Fruit fly (Drosophila melanogaster) Kc167 (cell line): ENCODE results near the gene VhaM9.7-d.

ENCODE experiments used
- h ChIP-seq: fragments of >200 bp; optimal IDR thresholded peaks from 3 replicates; lab custom pipeline; 2018; ENCODE audit warnings: missing external identifiers
- insv ChIP-seq: fragments of >200 bp; optimal IDR thresholded peaks from 3 replicates; lab custom pipeline; 2018; ENCODE audit warnings: missing external identifiers
- psq ChIP-seq: fragments of >200 bp; optimal IDR thresholded peaks from 2 replicates; lab custom pipeline; 2017; ENCODE audit warnings: missing external identifiers

DNA sequence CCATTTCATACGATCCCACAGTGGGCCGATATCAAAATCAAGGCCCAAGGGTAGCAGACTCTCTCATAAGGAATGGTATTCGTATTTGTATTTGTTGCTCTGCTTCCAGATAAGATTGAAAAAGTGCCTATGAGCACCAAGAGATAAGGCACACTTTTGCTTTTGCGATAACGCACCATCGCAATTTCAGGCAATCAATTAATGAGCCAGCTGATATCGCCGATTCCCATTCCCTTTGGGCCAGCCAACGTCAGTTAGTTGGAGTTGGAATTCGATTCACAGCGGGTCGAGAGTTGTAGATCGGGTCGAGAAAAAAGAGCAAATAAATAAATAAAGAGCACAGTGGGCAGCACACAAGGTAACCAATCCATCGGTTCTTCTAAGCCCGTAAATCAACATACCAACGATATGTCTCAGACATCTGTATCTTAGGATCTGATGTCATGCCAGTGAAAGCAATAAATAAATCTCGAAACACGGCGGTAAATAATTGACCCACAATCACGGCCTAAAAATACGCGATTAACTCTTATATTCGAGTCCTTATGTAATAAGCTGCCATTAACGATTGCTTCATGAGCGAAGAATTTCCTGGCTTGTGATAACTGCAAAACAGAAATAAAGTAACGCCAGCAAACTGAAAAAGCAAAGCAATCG is 33.1 kb downstream of the VhaM9.7-d start, which contains the start of gene CG8907:
- TF ChIP-seq h (no peak), insv (lab: Kevin White, UChicago) (no peak), psq (no peak)
